Fruit fly (Drosophila melanogaster) whole organism, embryonic: Measurements from ENCODE around the gene CG43175.

Source experiments
- Adf1 ChIP-seq: fragments of 200-800 bp; sonication (Bioruptor generic); IDR thresholded peaks from 2 replicates; pipeline ENCODE4 v1.3.6; 2022; ENCODE audit warnings: missing biosample characterization, missing genetic modification characterization
- CG10147 ChIP-seq: fragments of 200-800 bp; sonication (Bioruptor generic); optimal IDR thresholded peaks from 2 replicates; lab custom pipeline; 2019; ENCODE audit warnings: missing biosample characterization, mild to moderate bottlenecking, missing genetic modification characterization, moderate library complexity
- CG10267 ChIP-seq: fragments of 200-800 bp; sonication (Bioruptor generic); optimal IDR thresholded peaks from 2 replicates; lab custom pipeline; 2018; ENCODE audit warnings: missing biosample characterization, mild to moderate bottlenecking, missing genetic modification characterization, moderate library complexity
- CG10321 ChIP-seq: fragments of 200-800 bp; sonication (Bioruptor generic); IDR thresholded peaks from 2 replicates; pipeline ENCODE4 v1.3.6; 2022; ENCODE audit warnings: missing biosample characterization, missing genetic modification characterization
- CG11247 ChIP-seq: fragments of 200-800 bp; sonication (Bioruptor generic); IDR thresholded peaks from 2 replicates; pipeline ENCODE4 v1.3.6; 2022; ENCODE audit warnings: missing biosample characterization, missing genetic modification characterization
- CG12769 ChIP-seq: fragments of 200-800 bp; sonication (Bioruptor generic); optimal IDR thresholded peaks from 2 replicates; lab custom pipeline; 2019; ENCODE audit warnings: missing biosample characterization, mild to moderate bottlenecking, missing genetic modification characterization, moderate library complexity
- CG15073 ChIP-seq: fragments of 200-800 bp; sonication (Bioruptor generic); optimal IDR thresholded peaks from 2 replicates; lab custom pipeline; 2016; ENCODE audit warnings: missing biosample characterization, missing genetic modification characterization
- CG16815 ChIP-seq: fragments of 200-800 bp; sonication (Bioruptor generic); optimal IDR thresholded peaks from 3 replicates; lab custom pipeline; 2017; ENCODE audit warnings: missing biosample characterization, mild to moderate bottlenecking, missing genetic modification characterization
- CG17361 ChIP-seq: fragments of 200-800 bp; sonication (Bioruptor generic); IDR thresholded peaks from 3 replicates; pipeline ENCODE4 v1.3.6; 2022; ENCODE audit warnings: missing biosample characterization, missing genetic modification characterization
- CG17829 ChIP-seq: fragments of 200-800 bp; optimal IDR thresholded peaks from 2 replicates; lab custom pipeline; 2019; ENCODE audit warnings: missing biosample characterization, mild to moderate bottlenecking, missing genetic modification characterization, moderate library complexity
- CG2120 ChIP-seq: fragments of 200-800 bp; sonication (Bioruptor generic); optimal IDR thresholded peaks from 3 replicates; lab custom pipeline; 2016; ENCODE audit warnings: missing biosample characterization, missing genetic modification characterization
- CG30403 ChIP-seq: fragments of 200-800 bp; sonication (Bioruptor generic); optimal IDR thresholded peaks from 3 replicates; lab custom pipeline; 2016; ENCODE audit warnings: missing biosample characterization, missing genetic modification characterization
- CG3065 ChIP-seq: fragments of 200-800 bp; sonication (Bioruptor generic); optimal IDR thresholded peaks from 2 replicates; lab custom pipeline; 2016; ENCODE audit warnings: missing biosample characterization, missing genetic modification characterization
- CG31388 ChIP-seq: fragments of 200-800 bp; sonication (Bioruptor generic); optimal IDR thresholded peaks from 2 replicates; lab custom pipeline; 2016; ENCODE audit warnings: missing biosample characterization, missing genetic modification characterization
- CG34422 ChIP-seq: fragments of 200-800 bp; sonication (Bioruptor generic); IDR thresholded peaks from 3 replicates; pipeline ENCODE4 v1.3.6; 2022; ENCODE audit warnings: missing biosample characterization, missing genetic modification characterization
- CG4730 ChIP-seq: fragments of 200-800 bp; sonication (Bioruptor generic); IDR thresholded peaks from 2 replicates; pipeline ENCODE4 v1.3.6; 2022; ENCODE audit warnings: missing biosample characterization, missing genetic modification characterization
- CG5245 ChIP-seq: fragments of 200-800 bp; sonication (Bioruptor generic); optimal IDR thresholded peaks from 3 replicates; lab custom pipeline; 2016; ENCODE audit warnings: missing biosample characterization, missing genetic modification characterization
- CG6813 ChIP-seq: fragments of 200-800 bp; sonication (Bioruptor generic); optimal IDR thresholded peaks from 2 replicates; lab custom pipeline; 2017; ENCODE audit warnings: missing biosample characterization, missing genetic modification characterization, mild to moderate bottlenecking, moderate library complexity, missing genetic modification reagents
- CG7786 ChIP-seq: fragments of 200-800 bp; sonication (Bioruptor generic); optimal IDR thresholded peaks from 2 replicates; lab custom pipeline; 2016; ENCODE audit warnings: missing biosample characterization, missing genetic modification characterization
- CG8089 ChIP-seq: fragments of 200-800 bp; sonication (Bioruptor generic); optimal IDR thresholded peaks from 3 replicates; lab custom pipeline; 2016; ENCODE audit warnings: missing biosample characterization, missing genetic modification characterization
- CG8388 ChIP-seq: fragments of 200-800 bp; sonication (Bioruptor generic); optimal IDR thresholded peaks from 2 replicates; lab custom pipeline; 2019; ENCODE audit warnings: missing biosample characterization, mild to moderate bottlenecking, missing genetic modification characterization, moderate library complexity
- CG8924 ChIP-seq: fragments of 200-800 bp; optimal IDR thresholded peaks from 3 replicates; lab custom pipeline; 2019; ENCODE audit warnings: missing biosample characterization, mild to moderate bottlenecking, missing genetic modification characterization, moderate library complexity
- CkIIα-i1 ChIP-seq: fragments of 200-800 bp; sonication (Bioruptor generic); IDR thresholded peaks from 2 replicates; pipeline ENCODE4 v1.3.6; 2022; ENCODE audit warnings: missing biosample characterization, missing genetic modification characterization
- D19B ChIP-seq: fragments of 200-800 bp; sonication (Bioruptor generic); optimal IDR thresholded peaks from 2 replicates; lab custom pipeline; 2017; ENCODE audit warnings: missing biosample characterization, mild to moderate bottlenecking, missing genetic modification characterization
- Dad ChIP-seq: fragments of 200-800 bp; sonication (Bioruptor generic); optimal IDR thresholded peaks from 3 replicates; lab custom pipeline; 2016; ENCODE audit warnings: missing biosample characterization, missing genetic modification characterization
- Dfd ChIP-seq, 2 experiments: fragments of >200 bp; optimal IDR thresholded peaks; 2 replicates each; lab custom pipeline; 2017; ENCODE audit warnings: missing biosample characterization in 2 of 2, missing genetic modification characterization in 2 of 2
- Dip2 ChIP-seq: fragments of 200-800 bp; sonication (Bioruptor generic); IDR thresholded peaks from 2 replicates; pipeline ENCODE4 v1.3.6; 2022; ENCODE audit warnings: missing biosample characterization, missing genetic modification characterization
- Dll ChIP-seq: fragments of 200-800 bp; sonication (Bioruptor generic); IDR thresholded peaks from 4 replicates; pipeline ENCODE4 v1.3.6; 2022; ENCODE audit warnings: missing biosample characterization, missing genetic modification characterization; ENCODE audit not compliant: partially characterized antibody
- Fer2 ChIP-seq: fragments of 200-800 bp; sonication (Bioruptor generic); optimal IDR thresholded peaks from 2 replicates; lab custom pipeline; 2018; ENCODE audit warnings: missing biosample characterization, mild to moderate bottlenecking, missing genetic modification characterization, moderate library complexity
- Hmr ChIP-seq: fragments of 200-800 bp; sonication (Bioruptor generic); optimal IDR thresholded peaks from 3 replicates; lab custom pipeline; 2017; ENCODE audit warnings: mild to moderate bottlenecking, missing biosample characterization, missing genetic modification reagents, missing genetic modification characterization
- Ravus ChIP-seq: fragments of 200-800 bp; sonication (Bioruptor generic); IDR thresholded peaks from 2 replicates; pipeline ENCODE4 v1.3.6; 2022; ENCODE audit warnings: missing biosample characterization, missing genetic modification characterization
- Sry-β ChIP-seq: fragments of 200-800 bp; sonication (Bioruptor generic); optimal IDR thresholded peaks from 2 replicates; lab custom pipeline; 2018; ENCODE audit warnings: missing biosample characterization, mild to moderate bottlenecking, missing genetic modification characterization, moderate library complexity
- Usf ChIP-seq: fragments of 200-800 bp; sonication (Bioruptor generic); optimal IDR thresholded peaks from 2 replicates; lab custom pipeline; 2017; ENCODE audit warnings: missing genotype, missing biosample characterization, missing genetic modification characterization
- ab ChIP-seq: fragments of 200-800 bp; sonication (Bioruptor generic); optimal IDR thresholded peaks from 2 replicates; lab custom pipeline; 2016; ENCODE audit warnings: missing biosample characterization, missing genetic modification characterization
- ara ChIP-seq: fragments of 200-800 bp; sonication (Bioruptor generic); IDR thresholded peaks from 2 replicates; pipeline ENCODE4 v1.3.6; 2022; ENCODE audit warnings: missing biosample characterization, missing genetic modification characterization
- ase ChIP-seq: fragments of 200-800 bp; sonication (Bioruptor generic); IDR thresholded peaks from 3 replicates; pipeline ENCODE4 v1.3.6; 2022; ENCODE audit warnings: missing biosample characterization, missing genetic modification characterization
- chinmo ChIP-seq: fragments of 200-800 bp; sonication (Bioruptor generic); IDR thresholded peaks from 4 replicates; pipeline ENCODE4 v1.3.6; 2022; ENCODE audit warnings: missing biosample characterization, missing genetic modification characterization; ENCODE audit not compliant: partially characterized antibody
- corto ChIP-seq: fragments of 200-800 bp; sonication (Bioruptor generic); optimal IDR thresholded peaks from 2 replicates; lab custom pipeline; 2016; ENCODE audit warnings: missing biosample characterization, mild to moderate bottlenecking, missing genetic modification characterization, moderate library complexity
- crp ChIP-seq, 2 experiments: fragments of 200-800 bp; sonication (Bioruptor generic); optimal IDR thresholded peaks; 2 replicates in 1 of 2; 3 replicates in 1 of 2; lab custom pipeline; 2017; ENCODE audit warnings: missing biosample characterization in 2 of 2, missing genetic modification characterization in 2 of 2, mild to moderate bottlenecking in 1 of 2, moderate library complexity in 1 of 2
- gcm2 ChIP-seq: fragments of 200-800 bp; sonication (Bioruptor generic); optimal IDR thresholded peaks from 2 replicates; lab custom pipeline; 2016; ENCODE audit warnings: missing biosample characterization, missing genetic modification characterization
- gem ChIP-seq: fragments of 200-800 bp; sonication (Bioruptor generic); optimal IDR thresholded peaks from 2 replicates; lab custom pipeline; 2019; ENCODE audit warnings: missing biosample characterization, mild to moderate bottlenecking, missing genetic modification characterization, moderate library complexity
- gsb-n ChIP-seq: fragments of 200-800 bp; sonication (Bioruptor generic); optimal IDR thresholded peaks from 3 replicates; lab custom pipeline; 2018; ENCODE audit warnings: missing biosample characterization, mild to moderate bottlenecking, missing genetic modification characterization
- hth ChIP-seq: fragments of >200 bp; optimal IDR thresholded peaks from 2 replicates; lab custom pipeline; 2017; ENCODE audit warnings: inconsistent platforms
- ind ChIP-seq: fragments of 200-800 bp; sonication (Bioruptor generic); optimal IDR thresholded peaks from 3 replicates; lab custom pipeline; 2016; ENCODE audit warnings: missing biosample characterization, missing genetic modification characterization
- lilli ChIP-seq: fragments of 200-800 bp; sonication (Bioruptor generic); optimal IDR thresholded peaks from 3 replicates; lab custom pipeline; 2016; ENCODE audit warnings: missing biosample characterization, missing genetic modification characterization
- maf-S ChIP-seq: fragments of 200-800 bp; sonication (Bioruptor generic); optimal IDR thresholded peaks from 2 replicates; lab custom pipeline; 2016; ENCODE audit warnings: missing biosample characterization, missing genetic modification characterization
- mam ChIP-seq: fragments of 200-800 bp; sonication (Bioruptor generic); optimal IDR thresholded peaks from 3 replicates; lab custom pipeline; 2016; ENCODE audit warnings: missing biosample characterization, missing genetic modification characterization
- odd ChIP-seq: fragments of 200-800 bp; sonication (Bioruptor generic); optimal IDR thresholded peaks from 2 replicates; lab custom pipeline; 2017; ENCODE audit warnings: missing biosample characterization, mild to moderate bottlenecking, missing genetic modification characterization
- pb ChIP-seq: fragments of 200-800 bp; sonication (Bioruptor generic); optimal IDR thresholded peaks from 3 replicates; lab custom pipeline; 2016; ENCODE audit warnings: missing biosample characterization, missing genetic modification characterization
- prd ChIP-seq, 3 experiments: fragments of >200 bp in 2 of 3; fragments of 200-800 bp in 1 of 3; sonication (Bioruptor generic) in 1 of 3; optimal IDR thresholded peaks in 2 of 3; IDR thresholded peaks in 1 of 3; 2 replicates in 2 of 3; 3 replicates in 1 of 3; pipeline versions ENCODE4 v1.3.6 to Lab custom; 2017 to 2022; ENCODE audit warnings: missing biosample characterization in 1 of 3, missing genetic modification characterization in 1 of 3
- ro ChIP-seq: fragments of 200-800 bp; sonication (Bioruptor generic); IDR thresholded peaks from 2 replicates; pipeline ENCODE4 v1.3.6; 2022; ENCODE audit warnings: missing biosample characterization, missing genetic modification characterization
- toy ChIP-seq: fragments of 200-800 bp; sonication (Bioruptor generic); IDR thresholded peaks from 2 replicates; pipeline ENCODE4 v1.3.6; 2022; ENCODE audit warnings: missing biosample characterization, missing genetic modification characterization

Gene CG43175

dm6 chr3R:17647444-17647843 is 16.9 kb downstream of the CG43175 start, which contains the start of gene CG14322 (continued):
- TF ChIP-seq CG11247 = 0 out of 2 replicates have a peak, but pooled peaks have one; percentile 15
- no peak for TF ChIP-seq Usf (GFP tag; lab: Kevin White, UChicago)
- TF ChIP-seq prd (optimal IDR thresholded peaks at IDR 0.05; lab: Kevin White, UChicago) = no peak
- TF ChIP-seq prd (GFP tag; IDR thresholded peaks at IDR 0.05; lab: Robert Waterston, UW) = peak; percentile 49; the same call in 2 of the 3 replicates
- no peak for TF ChIP-seq hth (lab: Kevin White, UChicago)
- TF ChIP-seq Sry-β (GFP tag; lab: Kevin White, UChicago) = no peak
- no peak for TF ChIP-seq CG4730 (GFP tag; lab: Robert Waterston, UW)
- peak; percentile 1 for TF ChIP-seq ind (GFP tag; lab: Kevin White, UChicago)
- TF ChIP-seq crp (GFP tag; optimal IDR thresholded peaks at IDR 0.05; lab: Kevin White, UChicago) = peak; percentile 59 to 93
- no peak for TF ChIP-seq ara (GFP tag; lab: Robert Waterston, UW)
- no peak for TF ChIP-seq maf-S
- no peak for TF ChIP-seq CG10147
- TF ChIP-seq lilli (GFP tag; lab: Kevin White, UChicago) = peak; percentile 19
- TF ChIP-seq Fer2 (tag; lab: Kevin White, UChicago) = no peak
- TF ChIP-seq CG2120 = peak; percentile 32
- TF ChIP-seq gem = peak; percentile 18
- no peak for TF ChIP-seq gcm2 (GFP tag; lab: Kevin White, UChicago)
- TF ChIP-seq odd = no peak
- TF ChIP-seq CG15073 (GFP tag; lab: Kevin White, UChicago) = no peak
- no peak for TF ChIP-seq CG34422
- TF ChIP-seq gsb-n (tag; lab: Kevin White, UChicago) = no peak
- TF ChIP-seq CG6813 (GFP tag; lab: Kevin White, UChicago) = no peak
- TF ChIP-seq CG10267 (tag; lab: Kevin White, UChicago) = no peak
- TF ChIP-seq CG5245 (GFP tag; lab: Kevin White, UChicago) = no peak
- no peak for TF ChIP-seq CG17829
- TF ChIP-seq ab (GFP tag; lab: Kevin White, UChicago) = no peak
- no peak for TF ChIP-seq CG8388
- TF ChIP-seq CG10321 (GFP tag; lab: Robert Waterston, UW) = no peak
- no peak for TF ChIP-seq CG17361 (GFP tag; lab: Robert Waterston, UW)
- TF ChIP-seq chinmo (GFP tag; lab: Robert Waterston, UW) = no peak
- no peak for TF ChIP-seq Ravus (GFP tag; lab: Robert Waterston, UW)
- TF ChIP-seq Dll = peak; percentile 45; the same call in 2 of the 4 replicates
- no peak for TF ChIP-seq corto
- TF ChIP-seq D19B (GFP tag; lab: Kevin White, UChicago) = peak; percentile 94
- TF ChIP-seq Hmr (GFP tag; lab: Kevin White, UChicago) = no peak
- TF ChIP-seq CG12769 (tag; lab: Kevin White, UChicago) = peak; percentile 4
- TF ChIP-seq CG7786 (GFP tag; lab: Kevin White, UChicago) = no peak
- no peak for TF ChIP-seq CG16815 (GFP tag; lab: Kevin White, UChicago)
- no peak for TF ChIP-seq Dip2 (GFP tag; lab: Robert Waterston, UW)
- TF ChIP-seq ase (GFP tag; lab: Robert Waterston, UW) = no peak
- TF ChIP-seq CG30403 = peak; percentile 5
- TF ChIP-seq CG8089 (GFP tag; lab: Kevin White, UChicago) = no peak
- peak; percentile 22 for TF ChIP-seq mam (GFP tag; lab: Kevin White, UChicago)
- no peak for TF ChIP-seq ro (GFP tag; lab: Robert Waterston, UW)
- TF ChIP-seq CkIIα-i1 (GFP tag; lab: Robert Waterston, UW) = no peak
- no peak for TF ChIP-seq pb (GFP tag; lab: Kevin White, UChicago)
- no peak for TF ChIP-seq Dfd (GFP tag; optimal IDR thresholded peaks at IDR 0.05; lab: Kevin White, UChicago)
- no peak for TF ChIP-seq Dad (GFP tag; lab: Kevin White, UChicago)
- TF ChIP-seq CG8924 (tag; lab: Kevin White, UChicago) = no peak
- no peak for TF ChIP-seq toy
- TF ChIP-seq CG3065 = no peak
- TF ChIP-seq CG31388 = no peak
- no peak for TF ChIP-seq Adf1 (GFP tag; lab: Robert Waterston, UW)
